Fruit fly (Drosophila melanogaster) whole organism, larva: ENCODE data around the gene Efa6.
A peak's percentile ranks its signal among the peaks of the same experiment; 100 is the strongest.

Experiments
- noc ChIP-seq: fragments of 200-800 bp; sonication (Bioruptor generic); optimal IDR thresholded peaks from 3 replicates; lab custom pipeline; 2019; ENCODE audit warnings: missing biosample characterization, mild to moderate bottlenecking, missing genetic modification characterization, moderate library complexity

Efa6 gene

dm6 chr3R:22587419-22587963 lies at the start of gene Efa6:
Efa6 (plus strand) TSS chr3R:22587755.
- TF ChIP-seq noc (tag; lab: Kevin White, UChicago), result peak; percentile 52

dm6 chr3R:22538877-22539276 lies 48.7 kb upstream of the Efa6 start:
- no peak for TF ChIP-seq noc (tag; lab: Kevin White, UChicago)

- TF ChIP-seq noc (tag; lab: Kevin White, UChicago), result no peak
These were observed 47.8 kb upstream of the Efa6 start, which contains the start of gene CG5326 for dm6 chr3R:22539762-22540161. CG5326 (minus strand) TSS chr3R:22539919.

- no peak for TF ChIP-seq noc (tag; lab: Kevin White, UChicago)
These were observed 46.9 kb upstream of the Efa6 start for dm6 chr3R:22540686-22541085.

dm6 chr3R:22542773-22543411 lies 44.7 kb upstream of the Efa6 start:
- peak; percentile 48 for TF ChIP-seq noc (tag; lab: Kevin White, UChicago)

- TF ChIP-seq noc (tag; lab: Kevin White, UChicago), result peak; percentile 55
These were observed 41.5 kb upstream of the Efa6 start for dm6 chr3R:22546017-22546416.

- peak; percentile 4 for TF ChIP-seq noc (tag; lab: Kevin White, UChicago)
These were observed 40.0 kb upstream of the Efa6 start, which contains the start of gene AdipoR for dm6 chr3R:22547585-22548022. AdipoR (minus strand) TSS chr3R:22547846.

dm6 chr3R:22550306-22550812 lies 37.2 kb upstream of the Efa6 start, which contains the start of gene bond:
bond (plus strand) TSS chr3R:22550680.
- no peak for TF ChIP-seq noc (tag; lab: Kevin White, UChicago)

dm6 chr3R:22552686-22553085 lies 34.9 kb upstream of the Efa6 start:
- TF ChIP-seq noc (tag; lab: Kevin White, UChicago), result no peak

dm6 chr3R:22557100-22557741 lies 30.3 kb upstream of the Efa6 start:
- no peak for TF ChIP-seq noc (tag; lab: Kevin White, UChicago)

dm6 chr3R:22558398-22558797 lies 29.2 kb upstream of the Efa6 start:
- TF ChIP-seq noc (tag; lab: Kevin White, UChicago), result no peak

- no peak for TF ChIP-seq noc (tag; lab: Kevin White, UChicago)
These were observed 27.3 kb upstream of the Efa6 start for dm6 chr3R:22560224-22560623.

dm6 chr3R:22562502-22562901 lies 25.1 kb upstream of the Efa6 start, which contains the start of gene sit:
sit (minus strand) TSS chr3R:22562572.
- no peak for TF ChIP-seq noc (tag; lab: Kevin White, UChicago)

dm6 chr3R:22564076-22564475 lies 23.5 kb upstream of the Efa6 start:
- no peak for TF ChIP-seq noc (tag; lab: Kevin White, UChicago)

- TF ChIP-seq noc (tag; lab: Kevin White, UChicago), result no peak
These were observed 22.8 kb upstream of the Efa6 start for dm6 chr3R:22564707-22565106.

- no peak for TF ChIP-seq noc (tag; lab: Kevin White, UChicago)
These were observed 21.8 kb upstream of the Efa6 start for dm6 chr3R:22565732-22566131.
